Worm (Caenorhabditis elegans) whole organism, early embryonic: Measurements from ENCODE around the gene frpr-2.

Experiments
- B0310.2 ChIP-seq: sonication (generic microtip); optimal IDR thresholded peaks from 2 replicates; lab custom pipeline; 2016; ENCODE audit warnings: mild to moderate bottlenecking, missing genetic modification characterization, missing compliant biosample characterization
- tbx-37 ChIP-seq: fragments of 200-800 bp; sonication (Bioruptor generic); conservative IDR thresholded peaks from 2 replicates; pipeline ENCODE4 v1.3.6; 2022; ENCODE audit warnings: missing genetic modification reagents, missing genetic modification characterization, missing compliant biosample characterization

DNA sequence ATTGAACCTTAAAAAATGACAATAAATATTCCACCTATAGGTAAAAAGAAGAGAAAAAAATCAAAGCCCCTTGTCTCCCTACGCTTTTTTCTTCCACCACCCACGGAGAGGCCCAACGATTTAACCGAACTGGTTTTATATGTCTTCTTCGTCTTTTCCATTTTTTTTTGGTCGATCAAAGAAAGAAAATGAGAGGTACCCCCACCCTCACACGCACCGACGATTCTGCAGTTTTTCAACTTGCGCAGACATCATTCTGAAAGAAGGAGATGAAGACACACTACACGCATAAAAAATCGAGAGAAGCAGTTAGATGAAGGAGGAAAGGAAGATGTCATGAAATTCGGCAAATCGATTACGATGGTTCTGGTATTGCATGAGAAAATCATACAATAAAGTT lies 49.1 kb downstream of the frpr-2 start:
- TF ChIP-seq tbx-37 (GFP tag; lab: Robert Waterston, UW) (no peak), B0310.2 (tag; lab: Kevin White, UChicago) (no peak)
